Worm (Caenorhabditis elegans) whole organism, L2 larva: ENCODE data around the gene B0457.4.

Experiments used
- C34F6.9 ChIP-seq: fragments of 150-350 bp; optimal IDR thresholded peaks from 2 replicates; lab custom pipeline; 2014; ENCODE audit warnings: missing biosample characterization, missing genetic modification characterization
- F13H6.1 ChIP-seq: sonication (generic microtip); optimal IDR thresholded peaks from 2 replicates; lab custom pipeline; 2016; ENCODE audit warnings: missing genetic modification characterization, missing compliant biosample characterization
- R02D3.7 ChIP-seq: fragments of 150-350 bp; optimal IDR thresholded peaks from 2 replicates; lab custom pipeline; 2014; ENCODE audit warnings: missing biosample characterization, missing genetic modification characterization
- Y55F3AM.14 ChIP-seq: fragments of 200-800 bp; sonication (Bioruptor generic); optimal IDR thresholded peaks from 2 replicates; lab custom pipeline; 2018; ENCODE audit warnings: mild to moderate bottlenecking, missing genetic modification characterization, missing compliant biosample characterization
- ZK546.5 ChIP-seq: sonication (generic microtip); optimal IDR thresholded peaks from 2 replicates; lab custom pipeline; 2017; ENCODE audit warnings: missing biosample characterization, missing genetic modification characterization
- alr-1 ChIP-seq: fragments of 150-350 bp; optimal IDR thresholded peaks from 2 replicates; lab custom pipeline; 2014; ENCODE audit warnings: missing biosample characterization, missing genetic modification characterization
- ceh-82 ChIP-seq: fragments of 150-350 bp; optimal IDR thresholded peaks from 2 replicates; lab custom pipeline; 2014; ENCODE audit warnings: missing biosample characterization, missing genetic modification characterization
- crh-2 ChIP-seq: sonication (generic microtip); optimal IDR thresholded peaks from 2 replicates; lab custom pipeline; 2017; ENCODE audit warnings: missing biosample characterization, missing genetic modification characterization
- dmd-4 ChIP-seq: sonication (generic microtip); optimal IDR thresholded peaks from 2 replicates; lab custom pipeline; 2017; ENCODE audit warnings: missing biosample characterization, missing genetic modification characterization
- elt-1 ChIP-seq: fragments of 150-350 bp; optimal IDR thresholded peaks from 2 replicates; lab custom pipeline; 2014; ENCODE audit warnings: missing biosample characterization, missing genetic modification characterization
- elt-3 ChIP-seq: sonication (generic microtip); optimal IDR thresholded peaks from 2 replicates; lab custom pipeline; 2017; ENCODE audit warnings: missing biosample characterization, missing genetic modification characterization
- fos-1 ChIP-seq: fragments of 150-350 bp; optimal IDR thresholded peaks from 2 replicates; lab custom pipeline; 2014; ENCODE audit warnings: missing biosample characterization, missing genetic modification characterization
- gmeb-1 ChIP-seq: fragments of 150-350 bp; optimal IDR thresholded peaks from 2 replicates; lab custom pipeline; 2014; ENCODE audit warnings: missing biosample characterization, missing genetic modification characterization
- lin-11 ChIP-seq: fragments of 150-350 bp; sonication (generic microtip); optimal IDR thresholded peaks from 2 replicates; lab custom pipeline; 2014; ENCODE audit warnings: missing biosample characterization, missing genetic modification characterization, inconsistent platforms, mixed read lengths
- lin-13 ChIP-seq: fragments of 150-350 bp; optimal IDR thresholded peaks from 2 replicates; lab custom pipeline; 2014; ENCODE audit warnings: missing biosample characterization, missing genetic modification reagents, missing genetic modification characterization
- lin-39 ChIP-seq: fragments of 150-350 bp; optimal IDR thresholded peaks from 2 replicates; lab custom pipeline; 2014; ENCODE audit warnings: missing biosample characterization, missing genetic modification reagents, missing genetic modification characterization
- lsy-2 ChIP-seq, 2 experiments: fragments of 150-350 bp in 1 of 2; sonication (generic microtip) in 1 of 2; optimal IDR thresholded peaks; 2 replicates each; lab custom pipeline; 2014 to 2017; ENCODE audit warnings: missing biosample characterization in 2 of 2, missing genetic modification characterization in 2 of 2
- mbf-1 ChIP-seq: sonication (generic microtip); optimal IDR thresholded peaks from 2 replicates; lab custom pipeline; 2017; ENCODE audit warnings: missing biosample characterization, missing genetic modification characterization
- mdl-1 ChIP-seq, 2 experiments: fragments of 150-350 bp in 1 of 2; sonication (generic microtip) in 1 of 2; optimal IDR thresholded peaks; 2 replicates each; lab custom pipeline; 2017; ENCODE audit warnings: missing biosample characterization in 2 of 2, missing genetic modification characterization in 2 of 2
- nhr-10 ChIP-seq: sonication (generic microtip); optimal IDR thresholded peaks from 2 replicates; lab custom pipeline; 2017; ENCODE audit warnings: missing biosample characterization, missing genetic modification characterization
- nhr-11 ChIP-seq: fragments of 150-350 bp; optimal IDR thresholded peaks from 2 replicates; lab custom pipeline; 2014; ENCODE audit warnings: missing biosample characterization, missing genetic modification characterization
- nhr-12 ChIP-seq: fragments of 150-350 bp; optimal IDR thresholded peaks from 2 replicates; lab custom pipeline; 2014; ENCODE audit warnings: missing biosample characterization, missing genetic modification characterization
- nhr-129 ChIP-seq: fragments of 150-350 bp; optimal IDR thresholded peaks from 2 replicates; lab custom pipeline; 2014; ENCODE audit warnings: missing biosample characterization, missing genetic modification characterization
- nhr-21 ChIP-seq: fragments of 150-350 bp; optimal IDR thresholded peaks from 2 replicates; lab custom pipeline; 2014; ENCODE audit warnings: missing biosample characterization, missing genetic modification characterization
- nhr-25 ChIP-seq: fragments of 150-350 bp; sonication (generic microtip); optimal IDR thresholded peaks from 3 replicates; lab custom pipeline; 2014; ENCODE audit warnings: missing biosample characterization, missing genetic modification characterization
- nhr-77 ChIP-seq: fragments of 150-350 bp; optimal IDR thresholded peaks from 2 replicates; lab custom pipeline; 2014; ENCODE audit warnings: missing biosample characterization, missing genetic modification characterization
- peb-1 ChIP-seq: fragments of 150-350 bp; optimal IDR thresholded peaks from 2 replicates; lab custom pipeline; 2014; ENCODE audit warnings: missing biosample characterization, missing genetic modification characterization
- sem-4 ChIP-seq: fragments of 150-350 bp; optimal IDR thresholded peaks from 2 replicates; lab custom pipeline; 2014; ENCODE audit warnings: missing biosample characterization, missing genetic modification reagents, missing genetic modification characterization
- sma-3 ChIP-seq: sonication (generic microtip); optimal IDR thresholded peaks from 2 replicates; lab custom pipeline; 2016; ENCODE audit warnings: missing genetic modification reagents, missing genetic modification characterization, missing compliant biosample characterization
- snpc-4 ChIP-seq: fragments of 150-350 bp; optimal IDR thresholded peaks from 2 replicates; lab custom pipeline; 2014; ENCODE audit warnings: missing biosample characterization, missing genetic modification characterization
- unc-39 ChIP-seq: fragments of 150-350 bp; optimal IDR thresholded peaks from 2 replicates; lab custom pipeline; 2014; ENCODE audit warnings: missing biosample characterization, missing genetic modification characterization
- unc-62 ChIP-seq: fragments of 150-350 bp; optimal IDR thresholded peaks from 2 replicates; lab custom pipeline; 2014; ENCODE audit warnings: missing biosample characterization, missing genetic modification reagents, missing genetic modification characterization
- zag-1 ChIP-seq: fragments of 150-350 bp; optimal IDR thresholded peaks from 2 replicates; lab custom pipeline; 2014; ENCODE audit warnings: missing biosample characterization, missing genetic modification characterization
- ztf-1 ChIP-seq: fragments of 200-800 bp; sonication (Bioruptor generic); conservative IDR thresholded peaks from 2 replicates; pipeline ENCODE4 v1.3.6; 2022; ENCODE audit warnings: missing genetic modification characterization, missing compliant biosample characterization
- ztf-11 ChIP-seq: sonication (generic microtip); optimal IDR thresholded peaks from 2 replicates; lab custom pipeline; 2017; ENCODE audit warnings: missing biosample characterization, missing genetic modification characterization
- ztf-4 ChIP-seq: fragments of 150-350 bp; optimal IDR thresholded peaks from 2 replicates; lab custom pipeline; 2014; ENCODE audit warnings: missing biosample characterization, missing genetic modification characterization

B0457.4 gene

ce11 chrII:8896541-8896940 is 15.3 kb downstream of the B0457.4 start, which contains the start of gene lat-1:
Gene lat-1, plus strand, starts transcription at chrII:8896841.
- TF ChIP-seq gmeb-1 (tag; lab: Kevin White, UChicago) (no peak), Y55F3AM.14 (GFP tag; lab: Kevin White, UChicago) (no peak), ztf-4 (tag; lab: Kevin White, UChicago) (no peak), peb-1 (tag; lab: Kevin White, UChicago) (no peak), ztf-1 (GFP tag; lab: Robert Waterston, UW) (no peak), mdl-1 (tag; optimal IDR thresholded peaks at IDR 0.05; lab: Kevin White, UChicago) (no peak), lin-39 (tag; lab: Kevin White, UChicago) (no peak), elt-1 (tag; lab: Kevin White, UChicago) (no peak), R02D3.7 (tag; lab: Kevin White, UChicago) (no peak), snpc-4 (no peak), zag-1 (no peak)

- TF ChIP-seq fos-1 (tag; lab: Kevin White, UChicago) (peak; percentile 47), unc-62 (GFP tag; lab: Kevin White, UChicago) (no peak)
- TF ChIP-seq, all 48 proteins: peak for 1
Observed at ce11 chrII:8895895-8896294, 15.9 kb downstream of the B0457.4 start.

ce11 chrII:8895398-8895797 is 16.4 kb downstream of the B0457.4 start:
- TF ChIP-seq ztf-11 (tag; lab: Kevin White, UChicago) (no peak), crh-2 (tag; lab: Kevin White, UChicago) (no peak), nhr-21 (no peak), snpc-4 (no peak), elt-3 (tag; lab: Kevin White, UChicago) (no peak), lin-11 (tag; lab: Kevin White, UChicago) (no peak), nhr-12 (tag; lab: Kevin White, UChicago) (no peak), ztf-1 (GFP tag; lab: Robert Waterston, UW) (no peak), nhr-11 (tag; lab: Kevin White, UChicago) (no peak), ceh-82 (tag; lab: Kevin White, UChicago) (no peak), sem-4 (tag; lab: Kevin White, UChicago) (no peak), sma-3 (GFP tag; lab: Kevin White, UChicago) (no peak), ZK546.5 (no peak), alr-1 (tag; lab: Kevin White, UChicago) (no peak), nhr-77 (tag; lab: Kevin White, UChicago) (no peak)

- TF ChIP-seq nhr-129 (tag; lab: Kevin White, UChicago) (peak; percentile 8), lin-11 (tag; lab: Kevin White, UChicago) (peak; percentile 6), C34F6.9 (peak; percentile 19), ztf-1 (GFP tag; lab: Robert Waterston, UW) (no peak)
Observed at ce11 chrII:8891606-8892005, 20.2 kb downstream of the B0457.4 start.

DNA sequence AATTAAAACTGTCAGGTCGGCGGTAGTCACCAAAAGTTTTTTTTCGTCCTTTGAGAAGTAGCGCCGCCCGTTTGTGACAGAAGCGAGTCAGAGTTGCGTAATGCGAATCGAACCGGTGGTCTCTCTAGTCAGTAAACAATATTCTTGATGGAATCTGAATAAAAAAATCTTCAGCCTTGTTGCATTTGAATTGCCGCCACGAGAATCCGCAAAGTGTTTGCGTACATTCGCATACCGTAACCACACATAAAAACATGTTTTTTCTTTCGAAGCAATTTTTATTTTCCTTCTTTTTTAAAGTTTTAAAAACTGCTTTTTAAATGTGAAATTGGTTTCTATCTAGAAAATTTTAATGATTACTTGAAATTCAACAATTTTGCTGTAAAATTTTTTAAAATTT is 20.8 kb downstream of the B0457.4 start:
- TF ChIP-seq F13H6.1 (tag; lab: Kevin White, UChicago) (no peak), ztf-4 (tag; lab: Kevin White, UChicago) (no peak), gmeb-1 (tag; lab: Kevin White, UChicago) (no peak), nhr-77 (tag; lab: Kevin White, UChicago) (no peak), unc-39 (tag; lab: Kevin White, UChicago) (no peak), lsy-2 (tag; optimal IDR thresholded peaks at IDR 0.05; lab: Kevin White, UChicago) (peak in 1 of 2 experiments; percentile 39)

ce11 chrII:8890530-8890929 is 21.3 kb downstream of the B0457.4 start:
- TF ChIP-seq alr-1 (tag; lab: Kevin White, UChicago): no peak

DNA sequence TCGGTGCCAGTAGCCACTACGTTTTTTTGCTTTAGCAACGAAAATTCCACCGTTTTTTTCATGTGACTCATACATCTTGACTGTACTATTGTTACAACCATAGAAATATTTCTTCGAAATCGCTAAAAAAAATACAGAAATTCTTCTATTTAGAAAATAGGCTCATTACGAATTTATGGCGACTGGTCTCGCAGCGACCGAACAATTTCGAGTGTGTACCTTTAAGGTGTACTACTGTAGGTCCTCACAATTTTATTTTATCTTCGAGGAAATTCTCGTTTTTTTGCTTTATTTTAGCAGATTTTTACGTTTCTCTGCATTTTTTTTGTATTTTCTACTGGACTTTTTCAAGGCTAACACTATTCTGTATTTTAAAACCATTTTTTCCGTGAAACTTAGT is 21.8 kb downstream of the B0457.4 start:
- TF ChIP-seq lin-39 (tag; lab: Kevin White, UChicago) (no peak), mbf-1 (no peak), nhr-10 (tag; lab: Kevin White, UChicago) (no peak), dmd-4 (no peak), elt-3 (tag; lab: Kevin White, UChicago) (no peak), nhr-25 (tag; lab: Kevin White, UChicago) (no peak), nhr-11 (tag; lab: Kevin White, UChicago) (no peak), fos-1 (tag; lab: Kevin White, UChicago) (no peak), lin-13 (GFP tag; lab: Kevin White, UChicago) (no peak), snpc-4 (no peak)
- TF ChIP-seq, all 48 proteins: peak for 0
